Worm (Caenorhabditis elegans) whole organism, L1 larva: Measurements from ENCODE around the gene K02E7.11.

Experiments
- C04F5.9 ChIP-seq: sonication (generic microtip); optimal IDR thresholded peaks from 2 replicates; lab custom pipeline; 2016; ENCODE audit warnings: missing genetic modification characterization, missing compliant biosample characterization
- Y116A8C.19 ChIP-seq: sonication (generic microtip); optimal IDR thresholded peaks from 2 replicates; lab custom pipeline; 2016; ENCODE audit warnings: missing compliant biosample characterization, missing genetic modification characterization, borderline replicate concordance
- alr-1 ChIP-seq: fragments of 200-800 bp; sonication (Bioruptor generic); optimal IDR thresholded peaks from 2 replicates; lab custom pipeline; 2018; ENCODE audit warnings: borderline replicate concordance, mild to moderate bottlenecking, missing genetic modification characterization, missing compliant biosample characterization
- blmp-1 ChIP-seq: fragments of 150-350 bp; optimal IDR thresholded peaks from 2 replicates; lab custom pipeline; 2014; ENCODE audit warnings: missing biosample characterization, missing genetic modification characterization
- ceh-8 ChIP-seq: fragments of 200-800 bp; sonication (Bioruptor generic); optimal IDR thresholded peaks from 2 replicates; lab custom pipeline; 2018; ENCODE audit warnings: mild to moderate bottlenecking, missing genetic modification characterization, moderate library complexity, missing compliant biosample characterization
- ceh-88 ChIP-seq: fragments of 200-800 bp; sonication (Bioruptor generic); IDR thresholded peaks from 2 replicates; pipeline ENCODE4 v1.3.6; 2022; ENCODE audit warnings: missing genetic modification characterization, missing compliant biosample characterization
- ces-1 ChIP-seq: fragments of 150-350 bp; optimal IDR thresholded peaks from 2 replicates; lab custom pipeline; 2014; ENCODE audit warnings: missing biosample characterization, missing genetic modification reagents, missing genetic modification characterization
- dpl-1 ChIP-seq, 3 experiments: fragments of 150-350 bp in 2 of 3; sonication (generic microtip) in 1 of 3; optimal IDR thresholded peaks; 2 replicates each; lab custom pipeline; 2014 to 2017; ENCODE audit warnings: missing biosample characterization in 3 of 3, missing genetic modification characterization in 3 of 3, missing genetic modification reagents in 3 of 3
- efl-1 ChIP-seq, 4 experiments: fragments of 150-350 bp; optimal IDR thresholded peaks in 3 of 4; peaks in 1 of 4; 1 replicate in 1 of 4; 2 replicates in 3 of 4; lab custom pipeline; 2014; ENCODE audit warnings: missing biosample characterization in 2 of 4, missing genetic modification characterization in 2 of 4, missing genetic modification reagents in 2 of 4
- fkh-8 ChIP-seq: sonication (generic microtip); optimal IDR thresholded peaks from 2 replicates; lab custom pipeline; 2016; ENCODE audit warnings: mild to moderate bottlenecking, missing genetic modification characterization, missing compliant biosample characterization
- hlh-17 ChIP-seq: fragments of 200-800 bp; sonication (Bioruptor generic); optimal IDR thresholded peaks from 2 replicates; lab custom pipeline; 2018; ENCODE audit warnings: missing genetic modification characterization, mild to moderate bottlenecking, missing compliant biosample characterization, moderate library complexity, borderline replicate concordance
- hlh-4 ChIP-seq: sonication (generic microtip); optimal IDR thresholded peaks from 2 replicates; lab custom pipeline; 2016; ENCODE audit warnings: mild to moderate bottlenecking, missing genetic modification characterization, missing compliant biosample characterization
- isw-1 ChIP-seq: fragments of 200-800 bp; sonication (Bioruptor generic); IDR thresholded peaks from 2 replicates; pipeline ENCODE4 v1.3.6; 2022; ENCODE audit warnings: missing genetic modification characterization, missing compliant biosample characterization
- jun-1 ChIP-seq: fragments of 150-350 bp; optimal IDR thresholded peaks from 2 replicates; lab custom pipeline; 2014; ENCODE audit warnings: missing biosample characterization, missing genetic modification reagents, missing genetic modification characterization
- lin-13 ChIP-seq: fragments of 150-350 bp; optimal IDR thresholded peaks from 2 replicates; lab custom pipeline; 2014; ENCODE audit warnings: missing biosample characterization, missing genetic modification reagents, missing genetic modification characterization
- lin-14 ChIP-seq: fragments of 200-800 bp; sonication (Bioruptor generic); optimal IDR thresholded peaks from 2 replicates; lab custom pipeline; 2018; ENCODE audit warnings: mild to moderate bottlenecking, missing genetic modification characterization, moderate library complexity, missing compliant biosample characterization
- lsy-2 ChIP-seq, 2 experiments: fragments of 150-350 bp; optimal IDR thresholded peaks; 2 replicates each; lab custom pipeline; 2014; ENCODE audit warnings: missing biosample characterization in 2 of 2, missing genetic modification characterization in 2 of 2
- mdl-1 ChIP-seq, 2 experiments: fragments of 150-350 bp; optimal IDR thresholded peaks; 2 replicates each; lab custom pipeline; 2014 to 2017; ENCODE audit warnings: missing biosample characterization in 2 of 2, missing genetic modification characterization in 2 of 2, inconsistent platforms in 1 of 2
- nhr-12 ChIP-seq: sonication (generic microtip); optimal IDR thresholded peaks from 2 replicates; lab custom pipeline; 2017; ENCODE audit warnings: missing biosample characterization, missing genetic modification characterization
- nhr-237 ChIP-seq: fragments of 150-350 bp; optimal IDR thresholded peaks from 2 replicates; lab custom pipeline; 2014; ENCODE audit warnings: missing biosample characterization, missing genetic modification characterization
- nhr-71 ChIP-seq: sonication (generic microtip); optimal IDR thresholded peaks from 2 replicates; lab custom pipeline; 2016; ENCODE audit warnings: mild to moderate bottlenecking, missing genetic modification characterization, moderate library complexity, missing compliant biosample characterization
- nhr-77 ChIP-seq: fragments of 150-350 bp; optimal IDR thresholded peaks from 2 replicates; lab custom pipeline; 2014; ENCODE audit warnings: missing biosample characterization, missing genetic modification characterization
- nhr-85 ChIP-seq: sonication (generic microtip); peaks from one replicate; lab custom pipeline; 2016; ENCODE audit warnings: missing genetic modification characterization, inconsistent platforms, missing compliant biosample characterization
- nhr-90 ChIP-seq: sonication (generic microtip); optimal IDR thresholded peaks from 2 replicates; lab custom pipeline; 2016; ENCODE audit warnings: mild to moderate bottlenecking, missing genetic modification characterization, missing compliant biosample characterization; ENCODE audit not compliant: poor library complexity
- skn-1 ChIP-seq: fragments of 150-350 bp; optimal IDR thresholded peaks from 2 replicates; lab custom pipeline; 2014; ENCODE audit warnings: missing biosample characterization, missing genetic modification characterization
- snpc-4 ChIP-seq: fragments of 150-350 bp; optimal IDR thresholded peaks from 2 replicates; lab custom pipeline; 2014; ENCODE audit warnings: missing biosample characterization, missing genetic modification characterization
- snu-23 ChIP-seq: sonication (generic microtip); optimal IDR thresholded peaks from 2 replicates; lab custom pipeline; 2016; ENCODE audit warnings: missing genetic modification characterization, missing compliant biosample characterization
- sup-37 ChIP-seq: fragments of 200-800 bp; sonication (Bioruptor generic); optimal IDR thresholded peaks from 2 replicates; lab custom pipeline; 2018; ENCODE audit warnings: mild to moderate bottlenecking, missing genetic modification characterization, missing compliant biosample characterization
- swsn-7 ChIP-seq: sonication (generic microtip); optimal IDR thresholded peaks from 2 replicates; lab custom pipeline; 2016; ENCODE audit warnings: missing genetic modification characterization, missing compliant biosample characterization
- tlp-1 ChIP-seq: fragments of 150-350 bp; optimal IDR thresholded peaks from 2 replicates; lab custom pipeline; 2014; ENCODE audit warnings: missing biosample characterization, missing genetic modification characterization
- unc-98 ChIP-seq: fragments of 200-800 bp; sonication (Bioruptor generic); IDR thresholded peaks from 2 replicates; pipeline ENCODE4 v1.3.6; 2022; ENCODE audit warnings: missing genetic modification characterization, missing compliant biosample characterization
- xbp-1 ChIP-seq: sonication (generic microtip); optimal IDR thresholded peaks from 2 replicates; lab custom pipeline; 2016; ENCODE audit warnings: missing genetic modification characterization, missing compliant biosample characterization
- zip-4 ChIP-seq: fragments of 200-800 bp; sonication (Bioruptor generic); optimal IDR thresholded peaks from 2 replicates; lab custom pipeline; 2018; ENCODE audit warnings: mild to moderate bottlenecking, missing genetic modification characterization, moderate library complexity, missing compliant biosample characterization

K02E7.11 gene

ce11 chrII:1072106-1072505 is 3.2 kb downstream of the K02E7.11 start, which contains the start of gene K02E7.4:
Gene K02E7.4 (plus strand): TSS chrII:1072406.
- TF ChIP-seq dpl-1 (GFP tag; optimal IDR thresholded peaks at IDR 0.05; lab: Kevin White, UChicago) (no peak), nhr-85 (tag; lab: Kevin White, UChicago) (no peak), nhr-90 (no peak), snpc-4 (tag; lab: Kevin White, UChicago) (no peak), swsn-7 (tag; lab: Kevin White, UChicago) (no peak), C04F5.9 (no peak), lin-13 (GFP tag; lab: Kevin White, UChicago) (no peak), nhr-237 (tag; lab: Kevin White, UChicago) (no peak)

- TF ChIP-seq hlh-4 (tag; lab: Kevin White, UChicago) (no peak), efl-1 (optimal IDR thresholded peaks at IDR 0.05; lab: Kevin White, UChicago) (peak in 1 of 2 experiments; percentile 6), efl-1 (GFP tag; optimal IDR thresholded peaks at IDR 0.05 in 1 of 2; lab: Kevin White, UChicago) (no peak), nhr-77 (tag; lab: Kevin White, UChicago) (no peak), skn-1 (tag; lab: Kevin White, UChicago) (no peak), isw-1 (GFP tag; lab: Robert Waterston, UW) (no peak), lin-14 (GFP tag; lab: Kevin White, UChicago) (no peak), ces-1 (no peak), nhr-85 (tag; lab: Kevin White, UChicago) (no peak), tlp-1 (tag; lab: Kevin White, UChicago) (no peak), nhr-71 (no peak), unc-98 (GFP tag; lab: Robert Waterston, UW) (no peak), lsy-2 (tag; optimal IDR thresholded peaks at IDR 0.05; lab: Kevin White, UChicago) (peak in 1 of 2 experiments; percentile 63)
These were observed 3.9 kb downstream of the K02E7.11 start for ce11 chrII:1071432-1071831.

ce11 chrII:1070875-1071274 is 4.4 kb downstream of the K02E7.11 start, which contains the start of gene K02E7.12:
Gene K02E7.12 (plus strand): TSS chrII:1071175.
- TF ChIP-seq lsy-2 (tag; optimal IDR thresholded peaks at IDR 0.05; lab: Kevin White, UChicago) (no peak), snu-23 (GFP tag; lab: Kevin White, UChicago) (no peak)
- TF ChIP-seq, all 84 proteins: peak for 0

DNA sequence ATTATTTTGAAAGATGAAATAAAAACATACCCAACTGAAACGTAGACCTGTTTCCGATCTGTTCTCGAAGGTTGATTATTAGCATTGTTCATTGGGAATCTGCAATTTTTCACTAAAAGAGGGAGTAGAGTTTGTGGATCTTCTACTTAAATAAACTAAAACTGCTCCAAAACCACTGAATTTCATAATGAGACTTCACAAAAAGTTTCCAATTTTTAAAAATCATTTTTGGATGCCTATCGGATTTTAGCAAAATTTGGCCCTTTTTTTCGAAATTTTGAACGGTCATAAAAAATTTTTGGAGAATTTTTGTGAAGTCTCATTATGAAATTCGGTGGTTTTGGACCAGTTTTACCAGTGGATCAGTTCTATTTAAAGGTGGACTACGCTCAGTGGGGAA is 8.4 kb downstream of the K02E7.11 start, which contains the start of gene K02E7.10:
K02E7.10 (minus strand) TSS at position 101 of the 400 bp plus-strand sequence.
- no peak for TF ChIP-seq jun-1 (tag; lab: Kevin White, UChicago)
- no peak for TF ChIP-seq Y116A8C.19 (tag; lab: Kevin White, UChicago)
- no peak for TF ChIP-seq xbp-1 (tag; lab: Kevin White, UChicago)
- TF ChIP-seq fkh-8 (tag; lab: Kevin White, UChicago) = no peak
- no peak for TF ChIP-seq ceh-8 (GFP tag; lab: Kevin White, UChicago)
- no peak for TF ChIP-seq blmp-1 (tag; lab: Kevin White, UChicago)
- no peak for TF ChIP-seq sup-37 (GFP tag; lab: Kevin White, UChicago)
- TF ChIP-seq zip-4 (GFP tag; lab: Kevin White, UChicago) = no peak
- TF ChIP-seq hlh-17 = no peak
- no peak for TF ChIP-seq alr-1 (tag; lab: Kevin White, UChicago)
- TF ChIP-seq tlp-1 (tag; lab: Kevin White, UChicago) = no peak
- no peak for TF ChIP-seq nhr-12
- no peak for TF ChIP-seq ces-1
- no peak for TF ChIP-seq ceh-88 (GFP tag; lab: Robert Waterston, UW)
- TF ChIP-seq lin-13 (GFP tag; lab: Kevin White, UChicago) = no peak
- no peak for TF ChIP-seq mdl-1 (tag; optimal IDR thresholded peaks at IDR 0.05; lab: Kevin White, UChicago)

ce11 chrII:1063926-1064325 is 11.4 kb downstream of the K02E7.11 start:
- no peak for TF ChIP-seq nhr-77 (tag; lab: Kevin White, UChicago)
